Worm (Caenorhabditis elegans): ENCODE measurements around the gene dhs-14.

Gene dhs-14

DNA sequence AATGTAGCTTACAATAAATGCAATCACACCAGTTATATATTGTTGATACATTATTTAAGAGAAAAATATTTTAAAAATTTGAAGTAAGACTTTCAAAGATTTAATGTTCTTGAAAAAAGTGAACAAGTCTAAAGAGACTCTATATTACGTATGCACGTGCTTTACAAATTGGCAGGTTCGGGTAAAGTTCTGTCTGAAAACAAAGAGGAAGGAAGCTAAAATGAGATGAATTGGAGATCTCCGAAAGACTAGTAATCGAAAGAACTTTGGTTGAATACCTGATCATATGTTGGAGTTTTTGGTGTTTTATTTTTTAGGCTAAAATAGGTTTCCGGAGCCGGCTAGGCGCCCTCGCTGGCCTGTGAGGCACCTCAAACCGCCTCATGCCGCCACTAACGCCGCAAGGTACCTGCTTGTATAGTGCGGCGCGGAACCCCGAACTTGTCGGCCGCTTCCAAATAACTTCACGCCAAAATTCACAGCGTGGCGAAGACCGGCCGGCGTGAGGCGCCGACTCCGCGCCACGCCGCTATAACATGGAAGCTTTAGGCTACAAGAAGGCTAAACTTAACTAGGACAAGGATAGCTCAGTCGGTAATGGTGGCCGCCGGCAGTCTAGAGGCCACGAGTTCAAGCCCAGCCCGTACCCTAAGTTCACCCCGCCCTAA lies 7.6 kb downstream of the dhs-14 start, which contains the start of gene srx-28:
srx-28 (minus strand) TSS at position 51 of the 668 bp plus-strand sequence.
- TF ChIP-seq ttx-3 (tag; optimal IDR thresholded peaks at IDR 0.05), result no peak
- no peak for TF ChIP-seq dmd-4 (tag; optimal IDR thresholded peaks at IDR 0.05; ENCODE audit: borderline replicate concordance)
- TF ChIP-seq ceh-30 (tag; optimal IDR thresholded peaks at IDR 0.05), result no peak
- no peak for TF ChIP-seq unc-55 (GFP tag; optimal IDR thresholded peaks at IDR 0.05)
- TF ChIP-seq K02D7.2 (tag; optimal IDR thresholded peaks at IDR 0.05), result no peak
- no peak for TF ChIP-seq eyg-1 (tag; optimal IDR thresholded peaks at IDR 0.05)
- no peak for TF ChIP-seq elt-2 (tag; optimal IDR thresholded peaks at IDR 0.05)
- no peak for TF ChIP-seq ceh-14 (tag; optimal IDR thresholded peaks at IDR 0.05)
- TF ChIP-seq unc-42 (tag; optimal IDR thresholded peaks at IDR 0.05), result no peak
- TF ChIP-seq nhr-11 (tag; optimal IDR thresholded peaks at IDR 0.05), result no peak
- no peak for TF ChIP-seq sox-4 (tag; optimal IDR thresholded peaks at IDR 0.05)

DNA sequence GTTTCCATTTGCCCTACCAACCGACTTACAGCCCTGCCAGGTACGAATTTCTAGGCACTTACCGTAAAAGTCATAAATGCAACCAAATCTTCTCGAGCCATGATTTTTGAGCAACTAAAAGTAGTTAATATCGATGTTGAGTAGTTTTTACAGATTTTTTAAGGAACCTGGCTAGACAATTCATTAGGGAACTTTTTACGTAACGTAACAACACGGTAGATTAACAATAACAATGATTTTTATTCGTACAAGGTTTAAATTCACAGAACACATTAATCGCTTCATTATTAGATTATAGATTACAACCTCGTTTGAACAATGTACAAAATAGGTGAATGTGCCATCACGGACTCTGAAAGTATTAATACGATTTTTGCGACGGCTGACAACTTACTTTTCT lies 12.0 kb downstream of the dhs-14 start, which contains the start of gene srx-26:
srx-26 (minus strand) TSS at position 101 of the 400 bp plus-strand sequence.
- TF ChIP-seq ceh-14 (tag; optimal IDR thresholded peaks at IDR 0.05) (no peak), ceh-22 (tag; optimal IDR thresholded peaks at IDR 0.05) (no peak), ceh-31 (tag; optimal IDR thresholded peaks at IDR 0.05) (no peak), gmeb-2 (tag; optimal IDR thresholded peaks at IDR 0.05) (no peak), dve-1 (tag; optimal IDR thresholded peaks at IDR 0.05) (no peak), che-1 (tag; optimal IDR thresholded peaks at IDR 0.05) (no peak), unc-42 (tag; optimal IDR thresholded peaks at IDR 0.05) (no peak), sox-4 (tag; optimal IDR thresholded peaks at IDR 0.05) (no peak), unc-86 (tag; optimal IDR thresholded peaks at IDR 0.05) (no peak), ceh-30 (tag; optimal IDR thresholded peaks at IDR 0.05) (no peak)

DNA sequence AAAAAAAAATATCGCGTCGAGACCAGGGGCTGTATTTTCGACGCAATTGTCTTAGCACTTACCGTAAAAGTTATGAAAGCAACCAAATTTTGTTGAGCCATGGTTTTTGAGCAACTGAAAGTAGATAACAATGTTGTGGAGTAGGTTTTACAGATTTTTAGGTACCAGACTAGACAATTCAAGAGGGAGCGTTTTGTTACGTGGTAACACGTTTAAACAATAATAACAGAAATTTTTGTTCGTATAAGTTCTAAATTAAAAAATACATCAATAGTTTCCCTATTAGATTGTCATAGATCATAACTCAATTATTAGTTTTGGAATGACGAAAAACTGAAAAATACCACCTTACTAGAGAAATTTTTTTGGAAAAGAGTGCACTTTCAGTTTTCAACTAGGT lies 15.0 kb downstream of the dhs-14 start, which contains the start of gene srx-24:
srx-24 (minus strand) TSS at position 101 of the 400 bp plus-strand sequence.
- TF ChIP-seq ceh-30 (tag; optimal IDR thresholded peaks at IDR 0.05), result no peak
- no peak for TF ChIP-seq unc-42 (tag; optimal IDR thresholded peaks at IDR 0.05)
- TF ChIP-seq dmd-4 (tag; optimal IDR thresholded peaks at IDR 0.05; ENCODE audit: borderline replicate concordance), result no peak
- TF ChIP-seq hlh-30 (tag; optimal IDR thresholded peaks at IDR 0.05; ENCODE audit: insufficient read depth), result no peak
- no peak for TF ChIP-seq dve-1 (tag; optimal IDR thresholded peaks at IDR 0.05)
- TF ChIP-seq hlh-6 (tag; optimal IDR thresholded peaks at IDR 0.05), result no peak
- no peak for TF ChIP-seq ets-4 (tag; optimal IDR thresholded peaks at IDR 0.05)
- no peak for TF ChIP-seq pax-1 (tag; optimal IDR thresholded peaks at IDR 0.05)
- TF ChIP-seq hlh-15 (tag; optimal IDR thresholded peaks at IDR 0.05), result no peak
- TF ChIP-seq K09A11.1 (tag; optimal IDR thresholded peaks at IDR 0.05; ENCODE audit: insufficient read depth), result no peak
- TF ChIP-seq ceh-22 (tag; optimal IDR thresholded peaks at IDR 0.05), result no peak
- no peak for TF ChIP-seq T23F11.4 (GFP tag; optimal IDR thresholded peaks at IDR 0.05)
- no peak for TF ChIP-seq syd-9 (tag; optimal IDR thresholded peaks at IDR 0.05)
- TF ChIP-seq pat-9 (tag; optimal IDR thresholded peaks at IDR 0.05), result no peak
- no peak for TF ChIP-seq ahr-1 (tag; optimal IDR thresholded peaks at IDR 0.05)

DNA sequence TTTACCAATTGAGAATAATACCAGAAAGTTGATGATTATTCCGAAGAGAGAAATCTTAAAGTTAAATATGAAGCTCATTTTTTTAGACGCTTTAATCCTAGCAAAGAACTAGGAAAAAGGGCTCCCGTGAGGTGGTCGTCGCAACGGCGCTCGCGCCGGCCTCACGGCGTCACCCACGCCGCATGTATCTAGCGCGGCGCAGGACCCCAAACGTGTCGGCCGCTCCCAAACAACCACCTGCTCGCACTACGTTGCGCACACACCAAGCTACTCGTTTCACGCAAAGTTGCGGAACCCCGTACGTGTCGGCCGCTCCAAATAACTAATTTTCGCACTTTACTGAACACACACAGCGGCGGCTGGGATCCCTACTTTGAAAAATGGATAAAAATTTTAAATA lies 18.6 kb downstream of the dhs-14 start:
- TF ChIP-seq fkh-6 (tag; optimal IDR thresholded peaks at IDR 0.05), result no peak
- TF ChIP-seq npax-4 (tag; optimal IDR thresholded peaks at IDR 0.05), result no peak
- TF ChIP-seq unc-3 (GFP tag; conservative IDR thresholded peaks at IDR 0.05), result no peak
- TF ChIP-seq unc-3 (tag; optimal IDR thresholded peaks at IDR 0.05), result no peak
- TF ChIP-seq ceh-22 (tag; optimal IDR thresholded peaks at IDR 0.05), result no peak
- no peak for TF ChIP-seq C08G9.2 (tag; optimal IDR thresholded peaks at IDR 0.05)
- no peak for TF ChIP-seq tbx-7 (tag; optimal IDR thresholded peaks at IDR 0.05)
- no peak for TF ChIP-seq ceh-45 (GFP tag; IDR thresholded peaks at IDR 0.05)
- no peak for TF ChIP-seq K02D7.2 (tag; optimal IDR thresholded peaks at IDR 0.05)
- TF ChIP-seq nfya-1 (tag; optimal IDR thresholded peaks at IDR 0.05), result no peak
